Worm (Caenorhabditis elegans) whole organism, L4 larva: ENCODE data around the gene R04B5.6.

ENCODE experiments used
- ama-1 ChIP-seq: fragments of 150-350 bp; optimal IDR thresholded peaks from 2 replicates; lab custom pipeline; 2014; ENCODE audit warnings: inconsistent platforms, mixed read lengths
- ceh-82 ChIP-seq: sonication (generic microtip); optimal IDR thresholded peaks from 2 replicates; lab custom pipeline; 2017; ENCODE audit warnings: missing biosample characterization, missing genetic modification characterization
- dmd-9 ChIP-seq: fragments of 200-800 bp; sonication (Bioruptor generic); IDR thresholded peaks from 2 replicates; pipeline ENCODE4 v1.3.6; 2022; ENCODE audit warnings: missing genetic modification reagents, missing genetic modification characterization, missing compliant biosample characterization
- hlh-30 ChIP-seq: sonication (generic microtip); optimal IDR thresholded peaks from 2 replicates; lab custom pipeline; 2017; ENCODE audit warnings: antibody characterized with exemption, mild to moderate bottlenecking, missing genetic modification characterization, missing compliant biosample characterization; ENCODE audit not compliant: insufficient read depth
- jun-1 ChIP-seq: fragments of 150-350 bp; optimal IDR thresholded peaks from 2 replicates; lab custom pipeline; 2014; ENCODE audit warnings: missing biosample characterization, missing genetic modification reagents, missing genetic modification characterization
- lin-39 ChIP-seq: fragments of 150-350 bp; optimal IDR thresholded peaks from 2 replicates; lab custom pipeline; 2014; ENCODE audit warnings: missing biosample characterization, missing genetic modification reagents, missing genetic modification characterization
- lsy-2 ChIP-seq, 2 experiments: fragments of 150-350 bp in 1 of 2; sonication (generic microtip) in 1 of 2; optimal IDR thresholded peaks; 2 replicates each; lab custom pipeline; 2014 to 2017; ENCODE audit warnings: missing biosample characterization in 2 of 2, missing genetic modification characterization in 2 of 2
- mdl-1 ChIP-seq, 2 experiments: fragments of 150-350 bp in 1 of 2; sonication (generic microtip) in 1 of 2; optimal IDR thresholded peaks; 2 replicates each; lab custom pipeline; 2014 to 2017; ENCODE audit warnings: missing biosample characterization in 2 of 2, missing genetic modification characterization in 2 of 2
- nhr-237 ChIP-seq: sonication (generic microtip); optimal IDR thresholded peaks from 2 replicates; lab custom pipeline; 2017; ENCODE audit warnings: missing biosample characterization, missing genetic modification characterization
- nhr-76 ChIP-seq: fragments of 150-350 bp; optimal IDR thresholded peaks from 2 replicates; lab custom pipeline; 2014; ENCODE audit warnings: missing biosample characterization, missing genetic modification characterization
- pha-4 ChIP-seq, 2 experiments: fragments of 150-350 bp in 1 of 2; fragments of 200-800 bp in 1 of 2; sonication (Bioruptor generic) in 1 of 2; IDR thresholded peaks in 1 of 2; optimal IDR thresholded peaks in 1 of 2; 2 replicates each; pipeline versions ENCODE4 v1.3.6 to Lab custom; 2014 to 2022; ENCODE audit warnings: missing genetic modification characterization in 2 of 2, missing genetic modification reagents in 2 of 2, missing biosample characterization in 1 of 2, missing compliant biosample characterization in 1 of 2
- saeg-2 ChIP-seq: fragments of 200-800 bp; sonication (Bioruptor generic); IDR thresholded peaks from 2 replicates; pipeline ENCODE4 v1.3.6; 2022; ENCODE audit warnings: missing genetic modification reagents, missing genetic modification characterization, missing compliant biosample characterization

ce11 chrV:10101916-10102315 is 17.0 kb downstream of the R04B5.6 start, which contains the start of gene C08B6.14:
- TF ChIP-seq hlh-30 (tag; lab: Kevin White, UChicago) = no peak
- no peak for TF ChIP-seq mdl-1 (tag; optimal IDR thresholded peaks at IDR 0.05; lab: Kevin White, UChicago)
- TF ChIP-seq saeg-2 (GFP tag; lab: Robert Waterston, UW) = no peak
- no peak for TF ChIP-seq jun-1
- no peak for TF ChIP-seq nhr-237 (tag; lab: Kevin White, UChicago)
- no peak for TF ChIP-seq lsy-2 (tag; optimal IDR thresholded peaks at IDR 0.05; lab: Kevin White, UChicago)
- TF ChIP-seq ceh-82 = no peak
- no peak for TF ChIP-seq lin-39 (tag; lab: Kevin White, UChicago)
- TF ChIP-seq pha-4 (GFP tag; IDR thresholded peaks at IDR 0.05; lab: Robert Waterston, UW) = no peak
- TF ChIP-seq pha-4 (tag; optimal IDR thresholded peaks at IDR 0.05; lab: Kevin White, UChicago) = no peak
- no peak for TF ChIP-seq nhr-76
- TF ChIP-seq ama-1 (lab: Kevin White, UChicago) = no peak
- no peak for TF ChIP-seq dmd-9
